In the genomic region with DNA sequence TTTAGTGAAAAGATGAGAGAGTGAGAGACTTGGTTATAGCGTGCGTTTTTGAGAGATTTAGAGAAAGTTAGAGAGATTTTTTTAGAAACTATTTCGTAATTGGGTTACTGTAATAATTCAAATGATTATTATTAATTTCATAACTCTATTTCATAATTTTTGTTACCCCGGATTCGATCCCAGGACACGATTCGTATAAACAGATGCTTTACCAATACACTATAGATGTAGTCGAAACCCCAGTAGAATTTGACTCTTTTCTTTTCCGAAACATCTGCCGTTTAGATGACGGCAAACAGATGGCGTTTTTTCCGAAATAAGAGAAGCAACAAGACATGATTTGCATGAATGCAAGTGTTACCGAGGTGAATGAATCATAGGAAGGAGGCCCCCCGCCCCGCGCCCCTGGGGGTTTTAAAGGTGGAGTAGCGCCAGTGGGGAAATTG, we compare ENCODE assay signal across 4 worm cellular contexts.
TF ChIP-seq lines count a peak whose summit lies in the region.

No protein-coding gene starts in this region.

TF ChIP-seq in whole organism, L2 larva, 48 proteins besides CTCF, POLR2A, EP300 and RAD21 (continues in another document):
- no peak for TF ChIP-seq ztf-1 (GFP tag; conservative IDR thresholded peaks at IDR 0.05; lab: Robert Waterston, UW)
- no peak for TF ChIP-seq sma-3 (GFP tag; optimal IDR thresholded peaks at IDR 0.05; lab: Kevin White, UChicago)
- no peak for TF ChIP-seq egl-27 (tag; optimal IDR thresholded peaks at IDR 0.05; lab: Kevin White, UChicago)
- TF ChIP-seq lin-39 (tag; optimal IDR thresholded peaks at IDR 0.05; lab: Kevin White, UChicago), result no peak
- TF ChIP-seq unc-55 (GFP tag; optimal IDR thresholded peaks at IDR 0.05; lab: Kevin White, UChicago), result peak; percentile 68
- no peak for TF ChIP-seq ama-1 (optimal IDR thresholded peaks at IDR 0.05; lab: Kevin White, UChicago)
- TF ChIP-seq sma-9 (GFP tag; optimal IDR thresholded peaks at IDR 0.05; lab: Kevin White, UChicago), result no peak
- no peak for TF ChIP-seq sma-9 (tag; optimal IDR thresholded peaks at IDR 0.05; lab: Kevin White, UChicago)
- TF ChIP-seq ZK546.5 (tag; optimal IDR thresholded peaks at IDR 0.05; lab: Kevin White, UChicago), result no peak
- TF ChIP-seq C34F6.9 (tag; optimal IDR thresholded peaks at IDR 0.05; lab: Kevin White, UChicago), result peak; percentile 28
- TF ChIP-seq nhr-10 (tag; optimal IDR thresholded peaks at IDR 0.05; lab: Kevin White, UChicago), result no peak
- TF ChIP-seq ztf-4 (tag; optimal IDR thresholded peaks at IDR 0.05; lab: Kevin White, UChicago), result no peak
- no peak for TF ChIP-seq elt-3 (tag; optimal IDR thresholded peaks at IDR 0.05; lab: Kevin White, UChicago)
- no peak for TF ChIP-seq gmeb-1 (tag; optimal IDR thresholded peaks at IDR 0.05; lab: Kevin White, UChicago)
- no peak for TF ChIP-seq crh-2 (tag; optimal IDR thresholded peaks at IDR 0.05; lab: Kevin White, UChicago)
- TF ChIP-seq elt-1 (tag; optimal IDR thresholded peaks at IDR 0.05; lab: Kevin White, UChicago), result no peak
- peak in 1 of 2 experiments; percentile 64 for TF ChIP-seq lsy-2 (tag; optimal IDR thresholded peaks at IDR 0.05; lab: Kevin White, UChicago)
- no peak for TF ChIP-seq Y55F3AM.14 (GFP tag; optimal IDR thresholded peaks at IDR 0.05; lab: Kevin White, UChicago)
- TF ChIP-seq nhr-12 (tag; optimal IDR thresholded peaks at IDR 0.05; lab: Kevin White, UChicago), result no peak
- no peak for TF ChIP-seq F13H6.1 (tag; optimal IDR thresholded peaks at IDR 0.05; lab: Kevin White, UChicago)
- TF ChIP-seq nhr-21 (tag; optimal IDR thresholded peaks at IDR 0.05; lab: Kevin White, UChicago), result no peak
- peak; percentile 33 for TF ChIP-seq lin-13 (GFP tag; optimal IDR thresholded peaks at IDR 0.05; lab: Kevin White, UChicago)
- no peak for TF ChIP-seq ztf-11 (tag; optimal IDR thresholded peaks at IDR 0.05; lab: Kevin White, UChicago)

TF ChIP-seq in whole organism, L4 larva, 104 proteins besides CTCF, POLR2A, EP300 and RAD21:
- TF ChIP-seq ceh-44 (GFP tag; IDR thresholded peaks at IDR 0.05; lab: Robert Waterston, UW), result no peak
- peak; percentile 39 for TF ChIP-seq aha-1 (tag; lab: Kevin White, UChicago)
- TF ChIP-seq daf-16 (GFP tag; optimal IDR thresholded peaks at IDR 0.05; lab: Kevin White, UChicago), result peak in 1 of 2 experiments; percentile 13
- peak; percentile 11 for TF ChIP-seq daf-16 (tag; optimal IDR thresholded peaks at IDR 0.05; lab: Kevin White, UChicago)
- no peak for TF ChIP-seq vab-7 (GFP tag; IDR thresholded peaks at IDR 0.05; lab: Robert Waterston, UW)
- TF ChIP-seq ceh-20 (GFP tag; IDR thresholded peaks at IDR 0.05; lab: Robert Waterston, UW), result no peak
- no peak for TF ChIP-seq F10B5.3 (tag; optimal IDR thresholded peaks at IDR 0.05; lab: Kevin White, UChicago)
- TF ChIP-seq ama-1 (optimal IDR thresholded peaks at IDR 0.05; lab: Kevin White, UChicago), result no peak
- peak; percentile 32 for TF ChIP-seq zip-2 (tag; optimal IDR thresholded peaks at IDR 0.05; lab: Kevin White, UChicago)
- peak; percentile 54; the same call in 1 of the 2 replicates for TF ChIP-seq D1046.2 (GFP tag; IDR thresholded peaks at IDR 0.05; lab: Robert Waterston, UW)
- TF ChIP-seq F37D6.2 (tag; optimal IDR thresholded peaks at IDR 0.05; lab: Kevin White, UChicago), result peak; percentile 40
- TF ChIP-seq attf-4 (tag; optimal IDR thresholded peaks at IDR 0.05; lab: Kevin White, UChicago), result no peak
- TF ChIP-seq unc-62 (GFP tag; optimal IDR thresholded peaks at IDR 0.05 in 1 of 2; lab: Kevin White, UChicago), result peak in 1 of 2 experiments; percentile 20
- TF ChIP-seq unc-62 (tag; optimal IDR thresholded peaks at IDR 0.05; lab: Kevin White, UChicago), result no peak
- 0 out of 2 replicates have a peak, but pooled peaks have one; percentile 12 for TF ChIP-seq lin-29 (GFP tag; IDR thresholded peaks at IDR 0.05; lab: Robert Waterston, UW)
- peak; percentile 77 for TF ChIP-seq duxl-1 (tag; optimal IDR thresholded peaks at IDR 0.05; lab: Kevin White, UChicago; ENCODE audit: poor library complexity)

TF ChIP-seq in whole organism, late embryonic, 69 proteins besides CTCF, POLR2A, EP300 and RAD21:
- TF ChIP-seq ama-1 (optimal IDR thresholded peaks at IDR 0.05; lab: Kevin White, UChicago) (no peak), elt-2 (tag; optimal IDR thresholded peaks at IDR 0.05; lab: Kevin White, UChicago) (no peak), zip-5 (tag; optimal IDR thresholded peaks at IDR 0.05; lab: Kevin White, UChicago) (peak; percentile 14), mec-3 (tag; optimal IDR thresholded peaks at IDR 0.05; lab: Kevin White, UChicago; ENCODE audit: borderline replicate concordance) (no peak), ceh-9 (tag; optimal IDR thresholded peaks at IDR 0.05; lab: Kevin White, UChicago) (no peak), fkh-6 (tag; optimal IDR thresholded peaks at IDR 0.05; lab: Kevin White, UChicago) (no peak), dmd-4 (tag; optimal IDR thresholded peaks at IDR 0.05; lab: Kevin White, UChicago; ENCODE audit: borderline replicate concordance) (peak; percentile 69), sdc-2 (tag; optimal IDR thresholded peaks at IDR 0.05; lab: Kevin White, UChicago) (no peak), tbx-7 (tag; optimal IDR thresholded peaks at IDR 0.05; lab: Kevin White, UChicago) (no peak), unc-3 (GFP tag; conservative IDR thresholded peaks at IDR 0.05; lab: Robert Waterston, UW) (no peak), unc-3 (tag; optimal IDR thresholded peaks at IDR 0.05; lab: Kevin White, UChicago) (peak; percentile 9), pha-4 (tag; optimal IDR thresholded peaks at IDR 0.05; lab: Kevin White, UChicago) (no peak), ref-2 (tag; optimal IDR thresholded peaks at IDR 0.05; lab: Kevin White, UChicago) (peak; percentile 45), ceh-19 (GFP tag; optimal IDR thresholded peaks at IDR 0.05; lab: Kevin White, UChicago) (peak; percentile 12), K09A11.1 (tag; optimal IDR thresholded peaks at IDR 0.05; lab: Kevin White, UChicago; ENCODE audit: insufficient read depth) (peak; percentile 16), C38D4.7 (GFP tag; optimal IDR thresholded peaks at IDR 0.05; lab: Kevin White, UChicago) (no peak), T23F11.4 (GFP tag; optimal IDR thresholded peaks at IDR 0.05; lab: Kevin White, UChicago) (no peak), syd-9 (tag; optimal IDR thresholded peaks at IDR 0.05; lab: Kevin White, UChicago) (peak; percentile 7), ceh-31 (tag; optimal IDR thresholded peaks at IDR 0.05; lab: Kevin White, UChicago) (peak; percentile 39), unc-42 (tag; optimal IDR thresholded peaks at IDR 0.05; lab: Kevin White, UChicago) (no peak), nfya-1 (tag; optimal IDR thresholded peaks at IDR 0.05; lab: Kevin White, UChicago) (peak; percentile 58), dve-1 (tag; optimal IDR thresholded peaks at IDR 0.05; lab: Kevin White, UChicago) (no peak), eyg-1 (tag; optimal IDR thresholded peaks at IDR 0.05; lab: Kevin White, UChicago) (no peak)
TF ChIP-seq in whole organism, late embryonic: peak in this region for 9.

TF ChIP-seq in whole organism, mixed stage, embryonic, 35 proteins besides CTCF, POLR2A, EP300 and RAD21:
- peak; percentile 84 for TF ChIP-seq unc-39 (tag; optimal IDR thresholded peaks at IDR 0.05; lab: Kevin White, UChicago)
- TF ChIP-seq cnd-1 (tag; optimal IDR thresholded peaks at IDR 0.05; lab: Kevin White, UChicago), result peak; percentile 69
- TF ChIP-seq lin-32 (GFP tag; optimal IDR thresholded peaks at IDR 0.05; lab: Kevin White, UChicago), result peak; percentile 88
- TF ChIP-seq ces-1 (GFP tag; optimal IDR thresholded peaks at IDR 0.05; lab: Kevin White, UChicago), result peak; percentile 50
- TF ChIP-seq lsy-2 (tag; optimal IDR thresholded peaks at IDR 0.05; lab: Kevin White, UChicago), result peak; percentile 86
- TF ChIP-seq unc-62 (GFP tag; optimal IDR thresholded peaks at IDR 0.05; lab: Kevin White, UChicago), result no peak
- TF ChIP-seq nhr-28 (tag; optimal IDR thresholded peaks at IDR 0.05; lab: Kevin White, UChicago), result no peak
TF ChIP-seq in whole organism, mixed stage, embryonic: peak in this region for 5.
